Worm (Caenorhabditis elegans): ENCODE data around the gene cyp-34A7.
A peak's percentile ranks its signal among the peaks of the same experiment; 100 is the strongest.

ce11 chrV:3967762-3968161 is 4.1 kb upstream of the cyp-34A7 start, which contains the start of gene cyp-34A8:
- TF ChIP-seq Y48G9A.11 (GFP tag; IDR thresholded peaks at IDR 0.05): no peak
- TF ChIP-seq nhr-10 (tag; optimal IDR thresholded peaks at IDR 0.05): no peak
- no peak for TF ChIP-seq ces-1 (GFP tag; optimal IDR thresholded peaks at IDR 0.05)
- no peak for TF ChIP-seq ceh-44 (GFP tag; IDR thresholded peaks at IDR 0.05)
- peak; percentile 79 for TF ChIP-seq nhr-28 (tag; optimal IDR thresholded peaks at IDR 0.05)
- no peak for TF ChIP-seq zfp-2 (tag; optimal IDR thresholded peaks at IDR 0.05)
- no peak for TF ChIP-seq daf-12 (tag; optimal IDR thresholded peaks at IDR 0.05)

Measured in whole organism, L4 larva.